Worm (Caenorhabditis elegans) whole organism, L3 larva: ENCODE measurements around the gene msp-51.

ENCODE experiments used
- R02D3.7 ChIP-seq: fragments of 150-350 bp; optimal IDR thresholded peaks from 2 replicates; lab custom pipeline; 2014; ENCODE audit warnings: missing biosample characterization, missing genetic modification characterization
- aly-2 ChIP-seq: fragments of 150-350 bp; optimal IDR thresholded peaks from 2 replicates; lab custom pipeline; 2014; ENCODE audit warnings: missing biosample characterization, missing genetic modification characterization
- ceh-16 ChIP-seq: sonication (generic microtip); optimal IDR thresholded peaks from 2 replicates; lab custom pipeline; 2017; ENCODE audit warnings: missing biosample characterization, missing genetic modification characterization
- ceh-82 ChIP-seq: fragments of 150-350 bp; optimal IDR thresholded peaks from 2 replicates; lab custom pipeline; 2014; ENCODE audit warnings: missing biosample characterization, missing genetic modification characterization
- daf-12 ChIP-seq: fragments of 150-350 bp; optimal IDR thresholded peaks from 2 replicates; lab custom pipeline; 2014; ENCODE audit warnings: missing biosample characterization, missing genetic modification reagents, missing genetic modification characterization
- egl-27 ChIP-seq: sonication (generic microtip); optimal IDR thresholded peaks from 4 replicates; lab custom pipeline; 2017; ENCODE audit warnings: missing biosample characterization, missing genetic modification reagents, missing genetic modification characterization
- fos-1 ChIP-seq: fragments of 150-350 bp; optimal IDR thresholded peaks from 2 replicates; lab custom pipeline; 2014; ENCODE audit warnings: missing biosample characterization, missing genetic modification characterization
- nhr-28 ChIP-seq: fragments of 150-350 bp; optimal IDR thresholded peaks from 2 replicates; lab custom pipeline; 2014; ENCODE audit warnings: missing biosample characterization, missing genetic modification characterization
- tbx-2 ChIP-seq: sonication (generic microtip); optimal IDR thresholded peaks from 2 replicates; lab custom pipeline; 2016; ENCODE audit warnings: mild to moderate bottlenecking, missing genetic modification characterization, missing compliant biosample characterization
- unc-62 ChIP-seq: fragments of 150-350 bp; sonication (generic microtip); optimal IDR thresholded peaks from 4 replicates; lab custom pipeline; 2014; ENCODE audit warnings: missing biosample characterization, missing genetic modification reagents, missing genetic modification characterization
- ztf-11 ChIP-seq: fragments of 150-350 bp; optimal IDR thresholded peaks from 2 replicates; lab custom pipeline; 2014; ENCODE audit warnings: missing biosample characterization, missing genetic modification characterization

DNA sequence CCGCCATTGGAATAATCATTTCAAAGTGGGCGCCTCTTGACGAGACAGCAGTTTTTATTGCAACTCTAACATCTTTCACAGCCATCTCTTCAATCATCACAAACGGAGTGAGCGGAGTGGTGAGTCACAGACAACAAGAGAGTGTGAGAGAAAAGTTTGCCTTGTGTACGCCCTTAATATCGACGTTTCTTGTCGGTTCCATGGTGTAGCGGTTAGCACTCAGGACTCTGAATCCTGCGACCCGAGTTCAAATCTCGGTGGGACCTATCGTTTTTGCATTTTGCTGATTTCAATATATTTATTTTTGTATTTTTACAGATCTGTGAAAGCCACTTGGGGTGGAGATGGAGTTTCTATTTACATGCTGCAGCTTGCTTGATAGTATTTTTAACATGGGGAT is 39.4 kb upstream of the msp-51 start:
- TF ChIP-seq unc-62 (GFP tag; lab: Kevin White, UChicago), result no peak
- no peak for TF ChIP-seq ceh-82 (tag; lab: Kevin White, UChicago)
- TF ChIP-seq R02D3.7, result no peak
- no peak for TF ChIP-seq nhr-28
- TF ChIP-seq ceh-16 (tag; lab: Kevin White, UChicago), result no peak
- TF ChIP-seq fos-1 (tag; lab: Kevin White, UChicago), result no peak
- no peak for TF ChIP-seq aly-2
- TF ChIP-seq egl-27 (tag; lab: Kevin White, UChicago), result no peak
- TF ChIP-seq daf-12 (tag; lab: Kevin White, UChicago), result no peak
- no peak for TF ChIP-seq tbx-2 (tag; lab: Kevin White, UChicago)
- no peak for TF ChIP-seq ztf-11 (tag; lab: Kevin White, UChicago)
